Fruit fly (Drosophila melanogaster) whole organism, wandering third instar larva: ENCODE results near the gene CG11811.

Experiments used
- Abd-B ChIP-seq: fragments of >200 bp; optimal IDR thresholded peaks from 2 replicates; lab custom pipeline; 2017; ENCODE audit warnings: missing biosample characterization, missing genetic modification characterization
- CG32264 ChIP-seq: fragments of 200-800 bp; sonication (Bioruptor generic); optimal IDR thresholded peaks from 2 replicates; lab custom pipeline; 2016; ENCODE audit warnings: missing biosample characterization, missing genetic modification characterization
- CG9705 ChIP-seq: fragments of 200-800 bp; sonication (Bioruptor generic); optimal IDR thresholded peaks from 2 replicates; lab custom pipeline; 2018; ENCODE audit warnings: missing biosample characterization, mild to moderate bottlenecking, missing genetic modification characterization
- CrebA ChIP-seq: fragments of 200-800 bp; sonication (Bioruptor generic); optimal IDR thresholded peaks from 2 replicates; lab custom pipeline; 2016; ENCODE audit warnings: missing biosample characterization, mild to moderate bottlenecking, missing genetic modification characterization, borderline replicate concordance
- Dfd ChIP-seq: fragments of >200 bp; optimal IDR thresholded peaks from 2 replicates; lab custom pipeline; 2017; ENCODE audit warnings: missing biosample characterization, missing genetic modification characterization
- Dif ChIP-seq: fragments of 200-275, 200-300 bp; sonication (Bioruptor generic); optimal IDR thresholded peaks from 2 replicates; lab custom pipeline; 2018; ENCODE audit warnings: missing biosample characterization, missing genetic modification characterization; ENCODE audit not compliant: partially characterized antibody
- GATAd ChIP-seq: sonication (Bioruptor generic); optimal IDR thresholded peaks from 2 replicates; lab custom pipeline; 2016; ENCODE audit warnings: missing biosample characterization, missing genetic modification characterization
- HLH106 ChIP-seq: fragments of 200-800 bp; optimal IDR thresholded peaks from 3 replicates; lab custom pipeline; 2019; ENCODE audit warnings: missing biosample characterization, mild to moderate bottlenecking, missing genetic modification characterization, moderate library complexity
- Hnf4 ChIP-seq: fragments of 200-800 bp; sonication (Bioruptor generic); optimal IDR thresholded peaks from 2 replicates; lab custom pipeline; 2016; ENCODE audit warnings: missing biosample characterization, mild to moderate bottlenecking, missing genetic modification characterization
- Hr78 ChIP-seq: fragments of >200 bp; optimal IDR thresholded peaks from 2 replicates; lab custom pipeline; 2017; ENCODE audit warnings: missing biosample characterization, missing genetic modification characterization
- Hr83 ChIP-seq: fragments of 200-300 bp; sonication (Bioruptor generic); optimal IDR thresholded peaks from 2 replicates; lab custom pipeline; 2016; ENCODE audit warnings: missing biosample characterization, mild to moderate bottlenecking, missing genetic modification characterization, moderate library complexity; ENCODE audit not compliant: poor library complexity, severe bottlenecking
- Jra ChIP-seq: sonication (Bioruptor generic); optimal IDR thresholded peaks from 2 replicates; lab custom pipeline; 2016; ENCODE audit warnings: missing biosample characterization, missing genetic modification characterization
- Mio ChIP-seq: sonication (Bioruptor generic); optimal IDR thresholded peaks from 2 replicates; lab custom pipeline; 2016; ENCODE audit warnings: missing biosample characterization, missing genetic modification characterization
- Myc ChIP-seq: fragments of >200 bp; optimal IDR thresholded peaks from 2 replicates; lab custom pipeline; 2017
- N ChIP-seq: fragments of >200 bp; optimal IDR thresholded peaks from 2 replicates; lab custom pipeline; 2018; ENCODE audit warnings: missing biosample characterization, missing external identifiers, missing genetic modification characterization
- OdsH ChIP-seq: fragments of 200-800 bp; sonication (Bioruptor generic); optimal IDR thresholded peaks from 2 replicates; lab custom pipeline; 2016; ENCODE audit warnings: missing biosample characterization, mild to moderate bottlenecking, missing genetic modification characterization
- Rel ChIP-seq, 2 experiments: fragments of 200-800 bp; sonication (Bioruptor generic) in 1 of 2; optimal IDR thresholded peaks; 2 replicates in 1 of 2; 3 replicates in 1 of 2; lab custom pipeline; 2016 to 2019; ENCODE audit warnings: mild to moderate bottlenecking in 2 of 2, missing biosample characterization in 2 of 2, missing genetic modification characterization in 2 of 2, moderate library complexity in 1 of 2
- Sp1 ChIP-seq: fragments of 200-800 bp; sonication (Bioruptor generic); optimal IDR thresholded peaks from 3 replicates; lab custom pipeline; 2019; ENCODE audit warnings: missing biosample characterization, mild to moderate bottlenecking, missing genetic modification characterization, moderate library complexity
- Vsx2 ChIP-seq: fragments of 200-300, 225-300 bp; sonication (Bioruptor generic); optimal IDR thresholded peaks from 2 replicates; lab custom pipeline; 2018; ENCODE audit warnings: missing biosample characterization, missing genetic modification characterization; ENCODE audit not compliant: partially characterized antibody
- br ChIP-seq: fragments of 200-800 bp; sonication (Bioruptor generic); optimal IDR thresholded peaks from 2 replicates; lab custom pipeline; 2016; ENCODE audit warnings: missing biosample characterization, missing genetic modification characterization
- brk ChIP-seq: fragments of 200-800 bp; sonication (Bioruptor generic); optimal IDR thresholded peaks from 2 replicates; lab custom pipeline; 2016; ENCODE audit warnings: missing biosample characterization, mild to moderate bottlenecking, missing genetic modification characterization
- dl ChIP-seq, 2 experiments: fragments of 175-275, 200-275 bp in 1 of 2; fragments of 200-275 bp in 1 of 2; sonication (Bioruptor generic); optimal IDR thresholded peaks; lab custom pipeline; 2018; ENCODE audit warnings: mild to moderate bottlenecking in 2 of 2, missing biosample characterization in 2 of 2, missing genetic modification characterization in 2 of 2, moderate library complexity in 2 of 2; ENCODE audit not compliant: partially characterized antibody in 2 of 2, insufficient read depth in 1 of 2
- dmrt93B ChIP-seq: fragments of 200-800 bp; sonication (Bioruptor generic); optimal IDR thresholded peaks from 2 replicates; lab custom pipeline; 2018; ENCODE audit warnings: missing biosample characterization, mild to moderate bottlenecking, missing genetic modification characterization
- dsf ChIP-seq: sonication (Bioruptor generic); optimal IDR thresholded peaks from 2 replicates; lab custom pipeline; 2016; ENCODE audit warnings: missing biosample characterization, missing genetic modification characterization, borderline replicate concordance
- ey ChIP-seq: fragments of 200-800 bp; sonication (Bioruptor generic); optimal IDR thresholded peaks from 2 replicates; lab custom pipeline; 2016; ENCODE audit warnings: missing biosample characterization, missing genetic modification characterization
- foxo ChIP-seq, 2 experiments: fragments of 200-800 bp; sonication (Bioruptor generic); optimal IDR thresholded peaks; 2 replicates in 1 of 2; 3 replicates in 1 of 2; lab custom pipeline; 2016 to 2017; ENCODE audit warnings: missing biosample characterization in 2 of 2, missing genetic modification characterization in 2 of 2
- fru ChIP-seq: fragments of 200-800 bp; sonication (Bioruptor generic); optimal IDR thresholded peaks from 3 replicates; lab custom pipeline; 2016; ENCODE audit warnings: missing biosample characterization, mild to moderate bottlenecking, missing genetic modification characterization
- h ChIP-seq: fragments of 200-800 bp; sonication (Bioruptor generic); optimal IDR thresholded peaks from 3 replicates; lab custom pipeline; 2016; ENCODE audit warnings: missing biosample characterization, mild to moderate bottlenecking, missing genetic modification characterization
- jim ChIP-seq: fragments of 175-275, 200-325 bp; sonication (Bioruptor generic); optimal IDR thresholded peaks from 2 replicates; lab custom pipeline; 2016; ENCODE audit warnings: missing biosample characterization, mild to moderate bottlenecking, missing genetic modification characterization
- lola ChIP-seq: fragments of >200 bp; optimal IDR thresholded peaks from 2 replicates; lab custom pipeline; 2017; ENCODE audit warnings: missing biosample characterization, missing genetic modification characterization
- pan ChIP-seq: fragments of >200 bp; optimal IDR thresholded peaks from 2 replicates; lab custom pipeline; 2017
- psq ChIP-seq: fragments of 200-800 bp; sonication (Bioruptor generic); optimal IDR thresholded peaks from 3 replicates; lab custom pipeline; 2017; ENCODE audit warnings: missing biosample characterization, mild to moderate bottlenecking, missing genetic modification characterization, moderate library complexity
- rgr ChIP-seq: fragments of 200-800 bp; sonication (Bioruptor generic); optimal IDR thresholded peaks from 3 replicates; lab custom pipeline; 2016; ENCODE audit warnings: missing biosample characterization, mild to moderate bottlenecking, missing genetic modification characterization
- sage ChIP-seq: fragments of 200-800 bp; sonication (Bioruptor generic); optimal IDR thresholded peaks from 2 replicates; lab custom pipeline; 2016; ENCODE audit warnings: missing biosample characterization, mild to moderate bottlenecking, missing genetic modification characterization
- sv ChIP-seq: fragments of 200-800 bp; sonication (Bioruptor generic); optimal IDR thresholded peaks from 3 replicates; lab custom pipeline; 2016; ENCODE audit warnings: missing biosample characterization, missing genetic modification characterization
- tai ChIP-seq: sonication (Bioruptor generic); optimal IDR thresholded peaks from 2 replicates; lab custom pipeline; 2016; ENCODE audit warnings: missing biosample characterization, missing genetic modification characterization
- usp ChIP-seq: fragments of >200 bp; optimal IDR thresholded peaks from 2 replicates; lab custom pipeline; 2017; ENCODE audit warnings: missing biosample characterization, missing genetic modification characterization
- woc ChIP-seq: sonication (Bioruptor generic); optimal IDR thresholded peaks from 2 replicates; lab custom pipeline; 2016; ENCODE audit warnings: missing biosample characterization, mild to moderate bottlenecking, missing genetic modification characterization

Gene CG11811

DNA sequence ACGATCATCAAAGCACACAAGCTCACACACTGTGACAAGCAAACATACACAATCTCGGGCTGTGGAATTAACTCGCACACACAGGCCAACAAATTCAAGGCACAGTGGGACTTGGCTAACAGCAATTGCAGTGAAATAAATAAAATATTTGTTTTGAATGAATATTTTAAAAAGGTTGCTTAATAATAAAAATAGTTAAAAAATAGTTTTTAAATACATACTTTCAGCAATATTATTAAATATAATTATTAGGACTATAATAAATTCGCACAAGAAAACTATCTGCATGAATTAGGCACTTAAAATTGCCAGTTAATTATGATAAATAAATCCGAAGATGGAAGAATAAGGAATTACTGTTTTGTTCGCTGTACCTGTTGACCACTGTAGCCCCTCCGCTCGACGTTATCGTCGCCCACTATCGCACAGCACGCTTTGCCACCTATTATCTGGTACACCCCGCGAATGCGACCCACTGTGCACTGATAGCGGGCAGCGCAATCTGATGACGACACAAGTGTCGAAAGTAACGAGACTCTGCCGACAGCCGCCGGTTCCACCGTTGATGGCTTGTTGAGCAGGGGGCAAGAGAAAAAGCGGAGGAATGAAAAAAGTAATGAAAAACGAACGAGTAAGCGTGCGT lies 8.0 kb upstream of the CG11811 start:
- TF ChIP-seq OdsH (peak; percentile 98), dsf (GFP tag; lab: Kevin White, UChicago) (peak; percentile 72), Sp1 (GFP tag; lab: Kevin White, UChicago) (peak; percentile 98), brk (GFP tag; lab: Kevin White, UChicago) (peak; percentile 91), ey (GFP tag; lab: Kevin White, UChicago) (peak; percentile 91), GATAd (peak; percentile 68), HLH106 (tag; lab: Kevin White, UChicago) (peak; percentile 97), woc (GFP tag; lab: Kevin White, UChicago) (peak; percentile 91), psq (peak; percentile 97), Hnf4 (peak; percentile 81), Rel (GFP tag; optimal IDR thresholded peaks at IDR 0.05; lab: Kevin White, UChicago) (peak; percentile 86), Rel (tag; optimal IDR thresholded peaks at IDR 0.05; lab: Kevin White, UChicago) (peak; percentile 76), CrebA (GFP tag; lab: Kevin White, UChicago) (no peak), rgr (GFP tag; lab: Kevin White, UChicago) (peak; percentile 96), Hr78 (no peak), h (GFP tag; lab: Kevin White, UChicago) (peak; percentile 96), Hr83 (GFP tag; lab: Kevin White, UChicago) (peak; percentile 96), Mio (GFP tag; lab: Kevin White, UChicago) (peak; percentile 39), Abd-B (GFP tag; lab: Kevin White, UChicago) (no peak), sage (GFP tag; lab: Kevin White, UChicago) (peak; percentile 86), lola (no peak), Jra (GFP tag; lab: Kevin White, UChicago) (peak; percentile 72), pan (lab: Kevin White, UChicago) (no peak), jim (GFP tag; lab: Kevin White, UChicago) (peak; percentile 93), fru (GFP tag; lab: Kevin White, UChicago) (peak; percentile 94), usp (GFP tag; lab: Kevin White, UChicago) (no peak), Dif (GFP tag; lab: Kevin White, UChicago) (peak; percentile 64), Dfd (GFP tag; lab: Kevin White, UChicago) (peak; percentile 97), Myc (lab: Kevin White, UChicago) (no peak), br (GFP tag; lab: Kevin White, UChicago) (peak; percentile 87), N (GFP tag; lab: Kevin White, UChicago) (no peak), foxo (GFP tag; optimal IDR thresholded peaks at IDR 0.05; lab: Kevin White, UChicago) (peak; percentile 27 to 98), dmrt93B (peak; percentile 97), Vsx2 (GFP tag; lab: Kevin White, UChicago) (no peak), tai (peak; percentile 68), CG9705 (GFP tag; lab: Kevin White, UChicago) (peak; percentile 93), dl (GFP tag; optimal IDR thresholded peaks at IDR 0.05; lab: Kevin White, UChicago; ENCODE audit: insufficient read depth in 1 of 2, partially characterized antibody in 2 of 2) (peak in 1 of 2 experiments; percentile 0), CG32264 (peak; percentile 51), sv (GFP tag; lab: Kevin White, UChicago) (peak; percentile 98)

- TF ChIP-seq dl (GFP tag; optimal IDR thresholded peaks at IDR 0.05; lab: Kevin White, UChicago; ENCODE audit: insufficient read depth in 1 of 2, partially characterized antibody in 2 of 2) = no peak
- TF ChIP-seq br (GFP tag; lab: Kevin White, UChicago) = peak; percentile 45
- TF ChIP-seq pan (lab: Kevin White, UChicago) = no peak
- no peak for TF ChIP-seq OdsH
- no peak for TF ChIP-seq Mio (GFP tag; lab: Kevin White, UChicago)
- no peak for TF ChIP-seq N (GFP tag; lab: Kevin White, UChicago)
- TF ChIP-seq tai = no peak
- TF ChIP-seq dsf (GFP tag; lab: Kevin White, UChicago) = no peak
- TF ChIP-seq GATAd = no peak
- peak; percentile 21 for TF ChIP-seq fru (GFP tag; lab: Kevin White, UChicago)
- no peak for TF ChIP-seq Sp1 (GFP tag; lab: Kevin White, UChicago)
- TF ChIP-seq Hr83 (GFP tag; lab: Kevin White, UChicago) = no peak
- no peak for TF ChIP-seq Jra (GFP tag; lab: Kevin White, UChicago)
- no peak for TF ChIP-seq dmrt93B
- no peak for TF ChIP-seq sage (GFP tag; lab: Kevin White, UChicago)
- no peak for TF ChIP-seq Vsx2 (GFP tag; lab: Kevin White, UChicago)
- no peak for TF ChIP-seq psq
- no peak for TF ChIP-seq Dfd (GFP tag; lab: Kevin White, UChicago)
- TF ChIP-seq Rel (GFP tag; optimal IDR thresholded peaks at IDR 0.05; lab: Kevin White, UChicago) = no peak
- no peak for TF ChIP-seq Rel (tag; optimal IDR thresholded peaks at IDR 0.05; lab: Kevin White, UChicago)
- peak; percentile 17 for TF ChIP-seq CG9705 (GFP tag; lab: Kevin White, UChicago)
- peak; percentile 36 for TF ChIP-seq h (GFP tag; lab: Kevin White, UChicago)
- TF ChIP-seq sv (GFP tag; lab: Kevin White, UChicago) = no peak
- no peak for TF ChIP-seq jim (GFP tag; lab: Kevin White, UChicago)
- peak; percentile 59 for TF ChIP-seq HLH106 (tag; lab: Kevin White, UChicago)
- TF ChIP-seq lola = no peak
- no peak for TF ChIP-seq CrebA (GFP tag; lab: Kevin White, UChicago)
- peak; percentile 31 for TF ChIP-seq ey (GFP tag; lab: Kevin White, UChicago)
- TF ChIP-seq Myc (lab: Kevin White, UChicago) = no peak
- peak; percentile 3 for TF ChIP-seq Hnf4
- TF ChIP-seq rgr (GFP tag; lab: Kevin White, UChicago) = peak; percentile 14
- TF ChIP-seq usp (GFP tag; lab: Kevin White, UChicago) = no peak
- TF ChIP-seq foxo (GFP tag; optimal IDR thresholded peaks at IDR 0.05; lab: Kevin White, UChicago) = peak in 1 of 2 experiments; percentile 51
- TF ChIP-seq Dif (GFP tag; lab: Kevin White, UChicago) = no peak
- TF ChIP-seq CG32264 = no peak
- TF ChIP-seq woc (GFP tag; lab: Kevin White, UChicago) = peak; percentile 13
- no peak for TF ChIP-seq Hr78
- TF ChIP-seq brk (GFP tag; lab: Kevin White, UChicago) = no peak
- TF ChIP-seq Abd-B (GFP tag; lab: Kevin White, UChicago) = no peak
- TF ChIP-seq, all 38 proteins: peak for 10
Observed at dm6 chr3L:10683899-10684340, 6.9 kb upstream of the CG11811 start.
